Worm (Caenorhabditis elegans) whole organism, L2 larva: ENCODE data around the gene cdc-37.

ENCODE experiments used
- ZK546.5 ChIP-seq: sonication (generic microtip); optimal IDR thresholded peaks from 2 replicates; lab custom pipeline; 2017; ENCODE audit warnings: missing biosample characterization, missing genetic modification characterization
- ama-1 ChIP-seq: fragments of 150-350 bp; optimal IDR thresholded peaks from 2 replicates; lab custom pipeline; 2018; ENCODE audit warnings: inconsistent platforms
- ceh-82 ChIP-seq: fragments of 150-350 bp; optimal IDR thresholded peaks from 2 replicates; lab custom pipeline; 2014; ENCODE audit warnings: missing biosample characterization, missing genetic modification characterization
- egl-27 ChIP-seq: sonication (generic microtip); optimal IDR thresholded peaks from 3 replicates; lab custom pipeline; 2017; ENCODE audit warnings: missing biosample characterization, missing genetic modification reagents, missing genetic modification characterization
- fos-1 ChIP-seq: fragments of 150-350 bp; optimal IDR thresholded peaks from 2 replicates; lab custom pipeline; 2014; ENCODE audit warnings: missing biosample characterization, missing genetic modification characterization
- mdl-1 ChIP-seq, 2 experiments: fragments of 150-350 bp in 1 of 2; sonication (generic microtip) in 1 of 2; optimal IDR thresholded peaks; 2 replicates each; lab custom pipeline; 2017; ENCODE audit warnings: missing biosample characterization in 2 of 2, missing genetic modification characterization in 2 of 2
- nhr-25 ChIP-seq: fragments of 150-350 bp; sonication (generic microtip); optimal IDR thresholded peaks from 3 replicates; lab custom pipeline; 2014; ENCODE audit warnings: missing biosample characterization, missing genetic modification characterization
- zag-1 ChIP-seq: fragments of 150-350 bp; optimal IDR thresholded peaks from 2 replicates; lab custom pipeline; 2014; ENCODE audit warnings: missing biosample characterization, missing genetic modification characterization

- TF ChIP-seq egl-27, result no peak
- TF ChIP-seq ceh-82 (tag; lab: Kevin White, UChicago), result no peak
- no peak for TF ChIP-seq fos-1
- no peak for TF ChIP-seq nhr-25
- no peak for TF ChIP-seq ama-1 (lab: Kevin White, UChicago)
- no peak for TF ChIP-seq zag-1 (tag; lab: Kevin White, UChicago)
- no peak for TF ChIP-seq ZK546.5
- no peak for TF ChIP-seq mdl-1 (tag; optimal IDR thresholded peaks at IDR 0.05; lab: Kevin White, UChicago)
Measured at ce11 chrII:608341-608740, 27.9 kb upstream of the cdc-37 start, which contains the start of gene W04H10.6.
